Fruit fly (Drosophila melanogaster): ENCODE data around the gene HGTX.

DNA sequence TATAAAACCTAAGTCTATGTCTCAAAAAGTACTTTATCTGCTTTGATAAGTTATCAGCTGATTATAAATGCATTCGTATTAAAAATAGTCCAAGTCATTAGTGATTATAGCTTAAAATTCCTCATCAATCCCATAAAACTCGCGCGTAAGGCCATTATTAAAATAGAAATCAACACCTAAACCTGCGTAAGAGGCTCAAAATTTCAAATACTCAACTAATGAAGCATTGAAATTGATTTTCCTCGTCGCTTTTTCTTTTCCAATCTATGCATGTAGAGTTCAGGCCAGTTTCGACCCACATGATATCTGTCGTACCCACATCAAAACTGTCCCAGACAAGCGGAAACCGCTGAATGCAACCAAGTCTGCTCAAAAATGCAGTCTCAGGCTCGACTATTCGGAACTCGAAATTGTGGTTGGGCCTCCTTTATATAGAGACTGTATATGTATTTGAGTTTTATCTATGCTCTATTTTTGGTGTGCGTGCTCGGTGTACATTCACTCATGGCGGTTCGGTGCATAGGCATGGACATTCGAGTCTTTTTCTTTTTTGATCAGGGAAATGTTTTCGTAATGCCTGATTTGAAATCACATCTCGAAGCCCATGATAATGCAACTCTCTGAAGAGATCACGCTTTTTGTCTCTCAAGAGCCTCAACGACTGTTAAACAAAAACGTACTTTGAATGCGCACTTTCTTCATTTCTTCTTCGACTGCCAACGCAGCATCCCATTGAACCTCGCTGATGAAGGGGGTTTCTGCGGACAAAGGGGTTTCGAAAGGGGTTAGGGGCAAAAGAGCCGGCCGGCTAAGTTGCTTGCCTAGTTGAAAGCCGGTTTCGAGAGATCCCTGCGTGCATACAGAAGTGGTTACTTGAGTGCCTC is 47.1 kb downstream of the HGTX start:
- TF ChIP-seq Hnf4 (GFP tag; optimal IDR thresholded peaks at IDR 0.05) (no peak), h (GFP tag; optimal IDR thresholded peaks at IDR 0.05) (no peak), pan (optimal IDR thresholded peaks at IDR 0.05) (no peak), ey (GFP tag; optimal IDR thresholded peaks at IDR 0.05) (no peak), fru (GFP tag; optimal IDR thresholded peaks at IDR 0.05) (no peak), lola (GFP tag; optimal IDR thresholded peaks at IDR 0.05) (no peak)

Measured in whole organism, wandering third instar larva.